Fruit fly (Drosophila melanogaster) whole organism: ENCODE measurements around the gene Schip1.

ENCODE experiments used
- Dll ChIP-seq: fragments of >200 bp; optimal IDR thresholded peaks from 2 replicates; lab custom pipeline; 2017
- pan ChIP-seq: fragments of >200 bp; optimal IDR thresholded peaks from 2 replicates; lab custom pipeline; 2017
- psq ChIP-seq: fragments of >200 bp; optimal IDR thresholded peaks from 2 replicates; lab custom pipeline; 2017
- usp ChIP-seq: fragments of >200 bp; optimal IDR thresholded peaks from 2 replicates; lab custom pipeline; 2017; ENCODE audit warnings: missing biosample characterization, missing genetic modification characterization, mixed read lengths

DNA sequence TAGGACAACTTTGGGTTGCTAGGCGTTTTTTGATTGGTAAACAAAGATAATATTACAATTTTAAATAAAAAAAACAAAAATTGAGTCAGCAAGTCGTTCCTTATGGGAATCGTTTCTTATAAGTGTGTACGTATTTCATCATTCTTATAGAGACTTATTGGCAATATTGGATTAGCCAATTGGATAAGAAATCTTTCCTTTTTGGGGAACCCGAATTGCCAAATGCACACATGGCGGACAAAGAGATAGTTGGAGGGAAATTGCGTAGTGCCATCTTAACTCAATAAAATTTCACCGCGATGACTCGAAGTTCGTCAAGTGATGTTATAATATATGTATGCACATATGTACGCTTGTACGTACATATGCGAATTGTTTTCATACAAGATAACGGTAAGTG lies 39.6 kb downstream of the Schip1 start:
- TF ChIP-seq usp (GFP tag; lab: Kevin White, UChicago) (no peak), Dll (lab: Kevin White, UChicago) (no peak), pan (lab: Kevin White, UChicago) (no peak), psq (lab: Kevin White, UChicago) (no peak)
